Worm (Caenorhabditis elegans): Measurements from ENCODE around the gene glb-20.

- TF ChIP-seq ceh-36 (tag; optimal IDR thresholded peaks at IDR 0.05) (no peak), hmbx-1 (tag; optimal IDR thresholded peaks at IDR 0.05) (no peak), hmg-4 (GFP tag; optimal IDR thresholded peaks at IDR 0.05) (no peak), sea-1 (GFP tag; conservative IDR thresholded peaks at IDR 0.05) (no peak)
Measured at ce11 chrX:13506493-13506892, 49.5 kb downstream of the glb-20 start.
